Fruit fly (Drosophila melanogaster) whole organism, pupa: Measurements from ENCODE around the gene Alh.

Source experiments
- CG10348 ChIP-seq: fragments of 200-800 bp; sonication (Bioruptor generic); IDR thresholded peaks from 2 replicates; pipeline ENCODE4 v1.3.6; 2022; ENCODE audit warnings: missing biosample characterization, missing genetic modification characterization
- CG12605 ChIP-seq: fragments of 200-800 bp; sonication (Bioruptor generic); IDR thresholded peaks from 2 replicates; pipeline ENCODE4 v1.3.6; 2022; ENCODE audit warnings: missing biosample characterization, missing genetic modification characterization
- CG13204 ChIP-seq: fragments of 200-800 bp; sonication (Bioruptor generic); optimal IDR thresholded peaks from 2 replicates; lab custom pipeline; 2018; ENCODE audit warnings: missing biosample characterization, mild to moderate bottlenecking, missing genetic modification characterization, moderate library complexity
- CG14655 ChIP-seq: fragments of 200-800 bp; sonication (Bioruptor generic); optimal IDR thresholded peaks from 3 replicates; lab custom pipeline; 2017; ENCODE audit warnings: mild to moderate bottlenecking, missing biosample characterization, missing genetic modification reagents, missing genetic modification characterization
- CG15710 ChIP-seq: fragments of 200-800 bp; sonication (Bioruptor generic); optimal IDR thresholded peaks from 2 replicates; lab custom pipeline; 2018; ENCODE audit warnings: missing biosample characterization, mild to moderate bottlenecking, missing genetic modification characterization, moderate library complexity
- CG17806 ChIP-seq: fragments of 200-800 bp; sonication (Bioruptor generic); optimal IDR thresholded peaks from 2 replicates; lab custom pipeline; 2018; ENCODE audit warnings: missing biosample characterization, mild to moderate bottlenecking, missing genetic modification characterization, moderate library complexity
- CG32121 ChIP-seq: fragments of 200-800 bp; sonication (Bioruptor generic); IDR thresholded peaks from 2 replicates; pipeline ENCODE4 v1.3.6; 2022; ENCODE audit warnings: missing biosample characterization, missing genetic modification characterization
- CG34367 ChIP-seq: fragments of 200-800 bp; sonication (Bioruptor generic); optimal IDR thresholded peaks from 2 replicates; lab custom pipeline; 2018; ENCODE audit warnings: missing biosample characterization, mild to moderate bottlenecking, missing genetic modification characterization
- CG4496 ChIP-seq: fragments of 200-800 bp; sonication (Bioruptor generic); IDR thresholded peaks from 3 replicates; pipeline ENCODE4 v1.3.6; 2022; ENCODE audit warnings: missing biosample characterization, missing genetic modification characterization
- CG8159 ChIP-seq: fragments of 200-800 bp; sonication (Bioruptor generic); optimal IDR thresholded peaks from 3 replicates; lab custom pipeline; 2018; ENCODE audit warnings: missing biosample characterization, mild to moderate bottlenecking, missing genetic modification characterization, moderate library complexity
- CG8301 ChIP-seq: fragments of 200-800 bp; sonication (Bioruptor generic); optimal IDR thresholded peaks from 2 replicates; lab custom pipeline; 2018; ENCODE audit warnings: missing biosample characterization, mild to moderate bottlenecking, missing genetic modification characterization
- CG9948 ChIP-seq: fragments of 200-800 bp; sonication (Bioruptor generic); optimal IDR thresholded peaks from 2 replicates; lab custom pipeline; 2018; ENCODE audit warnings: missing biosample characterization, mild to moderate bottlenecking, missing genetic modification characterization, moderate library complexity
- D1 ChIP-seq: fragments of 200-800 bp; sonication (Bioruptor generic); optimal IDR thresholded peaks from 2 replicates; lab custom pipeline; 2018; ENCODE audit warnings: missing biosample characterization, mild to moderate bottlenecking, missing genetic modification characterization, moderate library complexity
- EcR ChIP-seq: fragments of 200-800 bp; sonication (Bioruptor generic); optimal IDR thresholded peaks from 3 replicates; lab custom pipeline; 2019; ENCODE audit warnings: missing biosample characterization, missing genetic modification characterization, mild to moderate bottlenecking, moderate library complexity, missing genetic modification reagents
- Ets98B ChIP-seq: fragments of 200-800 bp; sonication (Bioruptor generic); IDR thresholded peaks from 2 replicates; pipeline ENCODE4 v1.3.6; 2022; ENCODE audit warnings: missing biosample characterization, missing genetic modification characterization
- Pif1A ChIP-seq: fragments of 200-800 bp; sonication (Bioruptor generic); optimal IDR thresholded peaks from 3 replicates; lab custom pipeline; 2016; ENCODE audit warnings: missing biosample characterization, missing genetic modification characterization
- Pif1B ChIP-seq: fragments of 200-800 bp; sonication (Bioruptor generic); optimal IDR thresholded peaks from 3 replicates; lab custom pipeline; 2016; ENCODE audit warnings: missing biosample characterization, missing genetic modification characterization
- Snoo ChIP-seq: fragments of 200-800 bp; sonication (Bioruptor generic); optimal IDR thresholded peaks from 3 replicates; lab custom pipeline; 2017; ENCODE audit warnings: missing biosample characterization, mild to moderate bottlenecking, missing genetic modification characterization, inconsistent platforms
- fd96Ca ChIP-seq: fragments of 200-800 bp; sonication (Bioruptor generic); IDR thresholded peaks from 3 replicates; pipeline ENCODE4 v1.3.6; 2022; ENCODE audit warnings: missing biosample characterization, missing genetic modification characterization
- gl ChIP-seq: fragments of 200-800 bp; sonication (Bioruptor generic); optimal IDR thresholded peaks from 2 replicates; lab custom pipeline; 2018; ENCODE audit warnings: missing biosample characterization, mild to moderate bottlenecking, missing genetic modification characterization
- rn ChIP-seq: fragments of 200-800 bp; sonication (Bioruptor generic); IDR thresholded peaks from 2 replicates; pipeline ENCODE4 v1.3.6; 2022; ENCODE audit warnings: missing biosample characterization, missing genetic modification characterization

Gene Alh

dm6 chr3R:7083750-7084149 is 40.2 kb downstream of the Alh start:
- TF ChIP-seq EcR (GFP tag; lab: Kevin White, UChicago) = no peak
- no peak for TF ChIP-seq rn (GFP tag; lab: Robert Waterston, UW)
- TF ChIP-seq CG14655 (GFP tag; lab: Kevin White, UChicago) = no peak
- no peak for TF ChIP-seq CG15710 (tag; lab: Kevin White, UChicago)
- TF ChIP-seq CG4496 (GFP tag; lab: Robert Waterston, UW) = no peak
- TF ChIP-seq CG32121 (GFP tag; lab: Robert Waterston, UW) = no peak
- TF ChIP-seq CG8159 = no peak
- TF ChIP-seq Ets98B (GFP tag; lab: Robert Waterston, UW) = no peak
- no peak for TF ChIP-seq fd96Ca (GFP tag; lab: Robert Waterston, UW)
- TF ChIP-seq Pif1B (GFP tag; lab: Kevin White, UChicago) = no peak
- TF ChIP-seq CG9948 (tag; lab: Kevin White, UChicago) = no peak
- no peak for TF ChIP-seq CG8301 (tag; lab: Kevin White, UChicago)
- TF ChIP-seq CG10348 = no peak
- no peak for TF ChIP-seq CG17806 (tag; lab: Kevin White, UChicago)
- no peak for TF ChIP-seq CG12605
- no peak for TF ChIP-seq D1
- no peak for TF ChIP-seq Pif1A (GFP tag; lab: Kevin White, UChicago)

dm6 chr3R:7081972-7082371 is 42.0 kb downstream of the Alh start, which contains the start of gene Dpck:
Dpck (plus strand) TSS chr3R:7082182.
- TF ChIP-seq fd96Ca (GFP tag; lab: Robert Waterston, UW) (0 out of 3 replicates have a peak, but pooled peaks have one; percentile 38), gl (tag; lab: Kevin White, UChicago) (peak; percentile 71), CG17806 (tag; lab: Kevin White, UChicago) (peak; percentile 19), Ets98B (GFP tag; lab: Robert Waterston, UW) (peak; percentile 60), CG10348 (no peak), D1 (no peak), Pif1A (GFP tag; lab: Kevin White, UChicago) (no peak), CG14655 (GFP tag; lab: Kevin White, UChicago) (no peak), CG13204 (GFP tag; lab: Kevin White, UChicago) (no peak), rn (GFP tag; lab: Robert Waterston, UW) (no peak), CG12605 (peak; percentile 59; the same call in 1 of the 2 replicates), CG4496 (GFP tag; lab: Robert Waterston, UW) (peak; percentile 57), CG8159 (peak; percentile 48), CG34367 (tag; lab: Kevin White, UChicago) (peak; percentile 31), CG9948 (tag; lab: Kevin White, UChicago) (no peak), CG32121 (GFP tag; lab: Robert Waterston, UW) (peak; percentile 28; the same call in 1 of the 2 replicates), Snoo (tag; lab: Kevin White, UChicago) (peak; percentile 33), EcR (GFP tag; lab: Kevin White, UChicago) (no peak), Pif1B (GFP tag; lab: Kevin White, UChicago) (peak; percentile 14), CG8301 (tag; lab: Kevin White, UChicago) (peak; percentile 22), CG15710 (tag; lab: Kevin White, UChicago) (peak; percentile 22)

- TF ChIP-seq CG8301 (tag; lab: Kevin White, UChicago) (no peak), CG8159 (no peak), Snoo (tag; lab: Kevin White, UChicago) (no peak), CG10348 (no peak), CG4496 (GFP tag; lab: Robert Waterston, UW) (no peak), CG13204 (GFP tag; lab: Kevin White, UChicago) (no peak), CG15710 (tag; lab: Kevin White, UChicago) (no peak), CG34367 (tag; lab: Kevin White, UChicago) (no peak), Pif1A (GFP tag; lab: Kevin White, UChicago) (no peak), fd96Ca (GFP tag; lab: Robert Waterston, UW) (no peak), CG9948 (tag; lab: Kevin White, UChicago) (no peak), Ets98B (GFP tag; lab: Robert Waterston, UW) (no peak)
These were observed 43.6 kb downstream of the Alh start, which contains the start of gene Ref1 for dm6 chr3R:7080157-7080916. Ref1 (minus strand) TSS chr3R:7080387.

- no peak for TF ChIP-seq CG8301 (tag; lab: Kevin White, UChicago)
- TF ChIP-seq CG13204 (GFP tag; lab: Kevin White, UChicago) = no peak
- no peak for TF ChIP-seq CG12605
- TF ChIP-seq CG34367 (tag; lab: Kevin White, UChicago) = no peak
- TF ChIP-seq CG14655 (GFP tag; lab: Kevin White, UChicago) = no peak
- no peak for TF ChIP-seq Snoo (tag; lab: Kevin White, UChicago)
- TF ChIP-seq CG8159 = no peak
- no peak for TF ChIP-seq Pif1B (GFP tag; lab: Kevin White, UChicago)
- TF ChIP-seq EcR (GFP tag; lab: Kevin White, UChicago) = no peak
- no peak for TF ChIP-seq gl (tag; lab: Kevin White, UChicago)
- TF ChIP-seq CG4496 (GFP tag; lab: Robert Waterston, UW) = no peak
- no peak for TF ChIP-seq Ets98B (GFP tag; lab: Robert Waterston, UW)
- TF ChIP-seq CG10348 = no peak
- TF ChIP-seq rn (GFP tag; lab: Robert Waterston, UW) = no peak
- no peak for TF ChIP-seq CG15710 (tag; lab: Kevin White, UChicago)
- TF ChIP-seq, all 21 proteins: peak for 0
These were observed 44.3 kb downstream of the Alh start for dm6 chr3R:7079718-7080117.
